Fruit fly (Drosophila melanogaster): Measurements from ENCODE around the gene Dyro.
A peak's percentile ranks its signal among the peaks of the same experiment; 100 is the strongest.

Gene Dyro

DNA sequence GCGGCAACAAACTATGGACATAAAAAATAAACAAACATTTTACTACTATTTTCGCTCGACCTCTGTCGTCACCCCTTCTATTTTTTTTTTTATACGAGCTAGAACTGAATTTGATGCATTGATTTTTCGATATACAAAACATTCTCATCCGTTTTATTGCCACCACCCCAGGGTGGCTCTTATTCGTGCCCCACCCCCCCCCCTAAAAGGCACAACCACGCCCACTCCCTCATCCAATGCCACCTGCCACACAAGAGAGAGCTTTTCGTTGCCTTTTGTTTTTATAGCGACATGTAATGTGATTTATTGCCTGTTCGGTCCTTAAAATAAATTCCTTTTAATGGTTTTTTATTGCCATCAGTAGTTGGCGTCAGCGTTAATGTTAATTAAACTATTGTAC, 43.6 kb upstream of the Dyro start:
- TF ChIP-seq CG12391 (tag; optimal IDR thresholded peaks at IDR 0.05) (no peak), grau (tag; optimal IDR thresholded peaks at IDR 0.05) (no peak), CG11456 (GFP tag; IDR thresholded peaks at IDR 0.05) (0 out of 3 replicates have a peak, but pooled peaks have one; percentile 62), abd-A (tag; optimal IDR thresholded peaks at IDR 0.05) (peak; percentile 17), Doc2 (GFP tag; IDR thresholded peaks at IDR 0.05) (no peak), CG17385 (GFP tag; optimal IDR thresholded peaks at IDR 0.05) (no peak), Lim3 (GFP tag; IDR thresholded peaks at IDR 0.05) (no peak), eyg (GFP tag; optimal IDR thresholded peaks at IDR 0.05) (no peak), Opbp (GFP tag; IDR thresholded peaks at IDR 0.05; ENCODE audit: partially characterized antibody) (0 out of 3 replicates have a peak, but pooled peaks have one; percentile 21), mam (GFP tag; optimal IDR thresholded peaks at IDR 0.05) (no peak), CHES-1-like (GFP tag; optimal IDR thresholded peaks at IDR 0.05) (no peak), Drgx (GFP tag; IDR thresholded peaks at IDR 0.05) (no peak), Kr (GFP tag; optimal IDR thresholded peaks at IDR 0.05) (no peak), CG11085 (GFP tag; IDR thresholded peaks at IDR 0.05) (no peak), otp (GFP tag; IDR thresholded peaks at IDR 0.05) (0 out of 3 replicates have a peak, but pooled peaks have one; percentile 28), sqz (GFP tag; optimal IDR thresholded peaks at IDR 0.05) (peak; percentile 2), CG32772 (GFP tag; IDR thresholded peaks at IDR 0.05) (no peak), chinmo (GFP tag; IDR thresholded peaks at IDR 0.05; ENCODE audit: partially characterized antibody) (0 out of 4 replicates have a peak, but pooled peaks have one; percentile 6), disco-r (GFP tag; optimal IDR thresholded peaks at IDR 0.05) (no peak), BtbVII (GFP tag; optimal IDR thresholded peaks at IDR 0.05) (no peak), crol (GFP tag; IDR thresholded peaks at IDR 0.05) (peak; percentile 70), CG6175 (GFP tag; IDR thresholded peaks at IDR 0.05) (0 out of 3 replicates have a peak, but pooled peaks have one; percentile 14), pan (optimal IDR thresholded peaks at IDR 0.05) (no peak), pan (GFP tag; optimal IDR thresholded peaks at IDR 0.05 in 1 of 2, IDR thresholded peaks at IDR 0.05 in 1 of 2) (no peak), Ets65A (GFP tag) (no peak)

- TF ChIP-seq Fer1 (GFP tag; optimal IDR thresholded peaks at IDR 0.05): no peak
- no peak for TF ChIP-seq CG16779 (GFP tag; IDR thresholded peaks at IDR 0.05)
- TF ChIP-seq CG10274 (GFP tag; optimal IDR thresholded peaks at IDR 0.05): peak; percentile 92
- TF ChIP-seq Med (GFP tag): peak; percentile 14
- TF ChIP-seq CG2199 (GFP tag; IDR thresholded peaks at IDR 0.05): peak; percentile 63; the same call in 1 of the 3 replicates
Measured at dm6 chr3L:11337674-11338073, 42.0 kb upstream of the Dyro start.

dm6 chr3L:11336094-11336756, 40.5 kb upstream of the Dyro start:
- TF ChIP-seq dpn (GFP tag; optimal IDR thresholded peaks at IDR 0.05) (peak in 1 of 2 experiments; percentile 8), CG12659 (GFP tag; optimal IDR thresholded peaks at IDR 0.05) (peak; percentile 25), CG14965 (GFP tag; optimal IDR thresholded peaks at IDR 0.05; ENCODE audit: borderline replicate concordance) (no peak), CG32772 (GFP tag; IDR thresholded peaks at IDR 0.05) (no peak), D19A (tag; optimal IDR thresholded peaks at IDR 0.05) (peak; percentile 21), Rx (GFP tag; IDR thresholded peaks at IDR 0.05) (peak; percentile 40; the same call in 1 of the 2 replicates), odd (GFP tag; optimal IDR thresholded peaks at IDR 0.05) (no peak), CG13775 (GFP tag; optimal IDR thresholded peaks at IDR 0.05) (peak; percentile 53), Nf-YB (GFP tag; optimal IDR thresholded peaks at IDR 0.05) (peak; percentile 26), vvl (GFP tag; IDR thresholded peaks at IDR 0.05) (0 out of 2 replicates have a peak, but pooled peaks have one; percentile 12), Xrp1 (GFP tag; IDR thresholded peaks at IDR 0.05) (peak; percentile 69), sens-2 (GFP tag; IDR thresholded peaks at IDR 0.05) (no peak), dmrt11E (tag; optimal IDR thresholded peaks at IDR 0.05) (peak; percentile 56), CG10321 (GFP tag; IDR thresholded peaks at IDR 0.05) (no peak), lov (optimal IDR thresholded peaks at IDR 0.05) (no peak), lov (GFP tag; IDR thresholded peaks at IDR 0.05) (no peak), H15 (GFP tag; IDR thresholded peaks at IDR 0.05) (0 out of 3 replicates have a peak, but pooled peaks have one; percentile 24), CG4360 (GFP tag; IDR thresholded peaks at IDR 0.05) (peak; percentile 74), Eip74EF (GFP tag; optimal IDR thresholded peaks at IDR 0.05) (peak in 1 of 2 experiments; percentile 44), Bdp1 (GFP tag; optimal IDR thresholded peaks at IDR 0.05) (no peak)

All from whole organism, embryonic.